Worm (Caenorhabditis elegans) whole organism, L1 larva: ENCODE results near the gene dmd-3.

Source experiments
- blmp-1 ChIP-seq: fragments of 150-350 bp; optimal IDR thresholded peaks from 2 replicates; lab custom pipeline; 2014; ENCODE audit warnings: missing biosample characterization, missing genetic modification characterization
- elt-3 ChIP-seq, 6 experiments: fragments of 150-350 bp in 1 of 6; sonication (generic microtip); optimal IDR thresholded peaks; 2 replicates each; lab custom pipeline; 2017 to 2018; ENCODE audit warnings: missing biosample characterization in 6 of 6, missing genetic modification characterization in 6 of 6, inconsistent platforms in 1 of 6
- fkh-10 ChIP-seq: sonication (generic microtip); optimal IDR thresholded peaks from 2 replicates; lab custom pipeline; 2017; ENCODE audit warnings: missing biosample characterization, missing genetic modification reagents, missing genetic modification characterization
- fos-1 ChIP-seq: fragments of 150-350 bp; optimal IDR thresholded peaks from 2 replicates; lab custom pipeline; 2014; ENCODE audit warnings: missing biosample characterization, missing genetic modification characterization
- lin-13 ChIP-seq: fragments of 150-350 bp; optimal IDR thresholded peaks from 2 replicates; lab custom pipeline; 2014; ENCODE audit warnings: missing biosample characterization, missing genetic modification reagents, missing genetic modification characterization
- lin-39 ChIP-seq: fragments of 150-350 bp; optimal IDR thresholded peaks from 2 replicates; lab custom pipeline; 2014; ENCODE audit warnings: missing biosample characterization, missing genetic modification reagents, missing genetic modification characterization
- nhr-12 ChIP-seq: sonication (generic microtip); optimal IDR thresholded peaks from 2 replicates; lab custom pipeline; 2017; ENCODE audit warnings: missing biosample characterization, missing genetic modification characterization
- nhr-76 ChIP-seq: sonication (generic microtip); optimal IDR thresholded peaks from 2 replicates; lab custom pipeline; 2017; ENCODE audit warnings: missing biosample characterization, missing genetic modification characterization
- nhr-85 ChIP-seq: sonication (generic microtip); peaks from one replicate; lab custom pipeline; 2016; ENCODE audit warnings: missing genetic modification characterization, inconsistent platforms, missing compliant biosample characterization
- pqm-1 ChIP-seq: sonication (generic microtip); optimal IDR thresholded peaks from 3 replicates; lab custom pipeline; 2017; ENCODE audit warnings: missing biosample characterization, missing genetic modification characterization
- snpc-4 ChIP-seq: fragments of 150-350 bp; optimal IDR thresholded peaks from 2 replicates; lab custom pipeline; 2014; ENCODE audit warnings: missing biosample characterization, missing genetic modification characterization
- unc-30 ChIP-seq: sonication (generic microtip); optimal IDR thresholded peaks from 2 replicates; lab custom pipeline; 2017; ENCODE audit warnings: missing biosample characterization, missing genetic modification characterization
- unc-62 ChIP-seq: fragments of 150-350 bp; optimal IDR thresholded peaks from 2 replicates; lab custom pipeline; 2014; ENCODE audit warnings: missing biosample characterization, missing genetic modification reagents, missing genetic modification characterization

- TF ChIP-seq nhr-85 (tag; lab: Kevin White, UChicago) (peak; percentile 84), lin-13 (GFP tag; lab: Kevin White, UChicago) (peak; percentile 76), fkh-10 (GFP tag; lab: Kevin White, UChicago) (peak; percentile 17), unc-30 (tag; lab: Kevin White, UChicago) (no peak), snpc-4 (tag; lab: Kevin White, UChicago) (peak; percentile 19), blmp-1 (tag; lab: Kevin White, UChicago) (peak; percentile 61), unc-62 (GFP tag; lab: Kevin White, UChicago) (no peak), pqm-1 (tag; lab: Kevin White, UChicago) (no peak), lin-39 (tag; lab: Kevin White, UChicago) (no peak), nhr-12 (tag; lab: Kevin White, UChicago) (no peak), nhr-76 (tag; lab: Kevin White, UChicago) (no peak), elt-3 (tag; optimal IDR thresholded peaks at IDR 0.05; lab: Kevin White, UChicago) (peak in 1 of 6 experiments; percentile 3), fos-1 (tag; lab: Kevin White, UChicago) (peak; percentile 37)
These were observed 32.6 kb downstream of the dmd-3 start, which contains the start of gene Y43F8C.3 for ce11 chrV:19622440-19622914.
